Fruit fly (Drosophila melanogaster) whole organism, wandering third instar larva: ENCODE data around the gene CG43954.

Experiments
- CrebA ChIP-seq: fragments of 200-800 bp; sonication (Bioruptor generic); optimal IDR thresholded peaks from 2 replicates; lab custom pipeline; 2016; ENCODE audit warnings: missing biosample characterization, mild to moderate bottlenecking, missing genetic modification characterization, borderline replicate concordance
- OdsH ChIP-seq: fragments of 200-800 bp; sonication (Bioruptor generic); optimal IDR thresholded peaks from 2 replicates; lab custom pipeline; 2016; ENCODE audit warnings: missing biosample characterization, mild to moderate bottlenecking, missing genetic modification characterization
- br ChIP-seq: fragments of 200-800 bp; sonication (Bioruptor generic); optimal IDR thresholded peaks from 2 replicates; lab custom pipeline; 2016; ENCODE audit warnings: missing biosample characterization, missing genetic modification characterization
- jim ChIP-seq: fragments of 175-275, 200-325 bp; sonication (Bioruptor generic); optimal IDR thresholded peaks from 2 replicates; lab custom pipeline; 2016; ENCODE audit warnings: missing biosample characterization, mild to moderate bottlenecking, missing genetic modification characterization
- sv ChIP-seq: fragments of 200-800 bp; sonication (Bioruptor generic); optimal IDR thresholded peaks from 3 replicates; lab custom pipeline; 2016; ENCODE audit warnings: missing biosample characterization, missing genetic modification characterization

The CG43954 gene

dm6 chr3L:16629793-16630192, 81.7 kb downstream of the CG43954 start:
- TF ChIP-seq sv (GFP tag; lab: Kevin White, UChicago) (no peak), jim (GFP tag; lab: Kevin White, UChicago) (no peak), OdsH (GFP tag; lab: Kevin White, UChicago) (no peak), br (no peak), CrebA (GFP tag; lab: Kevin White, UChicago) (no peak)
